1 fruit fly cellular context compared by ENCODE assay signal in genomic region chr2L:7005489-7005888, dm6.
TF ChIP-seq lines count a peak whose summit lies in the region.

No protein-coding gene starts in this region.

TF ChIP-seq in whole organism, embryonic, 481 proteins besides CTCF, POLR2A, EP300 and RAD21 (continued from another document):
- no peak for TF ChIP-seq HLHmδ (GFP tag; optimal IDR thresholded peaks at IDR 0.05; lab: Kevin White, UChicago)
- no peak for TF ChIP-seq NK7.1 (GFP tag; optimal IDR thresholded peaks at IDR 0.05; lab: Kevin White, UChicago)
- no peak for TF ChIP-seq CG4360 (GFP tag; IDR thresholded peaks at IDR 0.05; lab: Robert Waterston, UW)
- no peak for TF ChIP-seq gcm (GFP tag; optimal IDR thresholded peaks at IDR 0.05; lab: Kevin White, UChicago)
- no peak for TF ChIP-seq BEAF-32 (GFP tag; optimal IDR thresholded peaks at IDR 0.05; lab: Kevin White, UChicago)
- peak; percentile 28 for TF ChIP-seq sd (tag; optimal IDR thresholded peaks at IDR 0.05; lab: Kevin White, UChicago)
- no peak for TF ChIP-seq CG16813 (GFP tag; IDR thresholded peaks at IDR 0.05; lab: Robert Waterston, UW; ENCODE audit: partially characterized antibody)
- no peak for TF ChIP-seq mam (GFP tag; optimal IDR thresholded peaks at IDR 0.05; lab: Kevin White, UChicago)
- TF ChIP-seq CG9437 (GFP tag; optimal IDR thresholded peaks at IDR 0.05; lab: Kevin White, UChicago) = no peak
- TF ChIP-seq chinmo (GFP tag; IDR thresholded peaks at IDR 0.05; lab: Robert Waterston, UW; ENCODE audit: partially characterized antibody) = 0 out of 4 replicates have a peak, but pooled peaks have one; percentile 53
- no peak for TF ChIP-seq nau (GFP tag; optimal IDR thresholded peaks at IDR 0.05; lab: Kevin White, UChicago)
- TF ChIP-seq CG15011 (GFP tag; optimal IDR thresholded peaks at IDR 0.05; lab: Kevin White, UChicago) = no peak
- TF ChIP-seq zfh1 (GFP tag; IDR thresholded peaks at IDR 0.05; lab: Robert Waterston, UW) = 0 out of 3 replicates have a peak, but pooled peaks have one; percentile 3
- no peak for TF ChIP-seq ro (GFP tag; IDR thresholded peaks at IDR 0.05; lab: Robert Waterston, UW)
- no peak for TF ChIP-seq sob (GFP tag; IDR thresholded peaks at IDR 0.05; lab: Robert Waterston, UW)
- TF ChIP-seq CG10267 (tag; optimal IDR thresholded peaks at IDR 0.05; lab: Kevin White, UChicago) = no peak
- TF ChIP-seq kni (GFP tag; optimal IDR thresholded peaks at IDR 0.05; lab: Kevin White, UChicago) = peak; percentile 16
